Fruit fly (Drosophila melanogaster) whole organism, pupa: ENCODE results near the gene Indy.

Experiments
- CG10348 ChIP-seq: fragments of 200-800 bp; sonication (Bioruptor generic); IDR thresholded peaks from 2 replicates; pipeline ENCODE4 v1.3.6; 2022; ENCODE audit warnings: missing biosample characterization, missing genetic modification characterization
- CG12605 ChIP-seq: fragments of 200-800 bp; sonication (Bioruptor generic); IDR thresholded peaks from 2 replicates; pipeline ENCODE4 v1.3.6; 2022; ENCODE audit warnings: missing biosample characterization, missing genetic modification characterization
- CG13204 ChIP-seq: fragments of 200-800 bp; sonication (Bioruptor generic); optimal IDR thresholded peaks from 2 replicates; lab custom pipeline; 2018; ENCODE audit warnings: missing biosample characterization, mild to moderate bottlenecking, missing genetic modification characterization, moderate library complexity
- CG14655 ChIP-seq: fragments of 200-800 bp; sonication (Bioruptor generic); optimal IDR thresholded peaks from 3 replicates; lab custom pipeline; 2017; ENCODE audit warnings: mild to moderate bottlenecking, missing biosample characterization, missing genetic modification reagents, missing genetic modification characterization
- CG15710 ChIP-seq: fragments of 200-800 bp; sonication (Bioruptor generic); optimal IDR thresholded peaks from 2 replicates; lab custom pipeline; 2018; ENCODE audit warnings: missing biosample characterization, mild to moderate bottlenecking, missing genetic modification characterization, moderate library complexity
- CG17806 ChIP-seq: fragments of 200-800 bp; sonication (Bioruptor generic); optimal IDR thresholded peaks from 2 replicates; lab custom pipeline; 2018; ENCODE audit warnings: missing biosample characterization, mild to moderate bottlenecking, missing genetic modification characterization, moderate library complexity
- CG32121 ChIP-seq: fragments of 200-800 bp; sonication (Bioruptor generic); IDR thresholded peaks from 2 replicates; pipeline ENCODE4 v1.3.6; 2022; ENCODE audit warnings: missing biosample characterization, missing genetic modification characterization
- CG34367 ChIP-seq: fragments of 200-800 bp; sonication (Bioruptor generic); optimal IDR thresholded peaks from 2 replicates; lab custom pipeline; 2018; ENCODE audit warnings: missing biosample characterization, mild to moderate bottlenecking, missing genetic modification characterization
- CG4496 ChIP-seq: fragments of 200-800 bp; sonication (Bioruptor generic); IDR thresholded peaks from 3 replicates; pipeline ENCODE4 v1.3.6; 2022; ENCODE audit warnings: missing biosample characterization, missing genetic modification characterization
- CG8159 ChIP-seq: fragments of 200-800 bp; sonication (Bioruptor generic); optimal IDR thresholded peaks from 3 replicates; lab custom pipeline; 2018; ENCODE audit warnings: missing biosample characterization, mild to moderate bottlenecking, missing genetic modification characterization, moderate library complexity
- CG8301 ChIP-seq: fragments of 200-800 bp; sonication (Bioruptor generic); optimal IDR thresholded peaks from 2 replicates; lab custom pipeline; 2018; ENCODE audit warnings: missing biosample characterization, mild to moderate bottlenecking, missing genetic modification characterization
- CG9948 ChIP-seq: fragments of 200-800 bp; sonication (Bioruptor generic); optimal IDR thresholded peaks from 2 replicates; lab custom pipeline; 2018; ENCODE audit warnings: missing biosample characterization, mild to moderate bottlenecking, missing genetic modification characterization, moderate library complexity
- D1 ChIP-seq: fragments of 200-800 bp; sonication (Bioruptor generic); optimal IDR thresholded peaks from 2 replicates; lab custom pipeline; 2018; ENCODE audit warnings: missing biosample characterization, mild to moderate bottlenecking, missing genetic modification characterization, moderate library complexity
- EcR ChIP-seq: fragments of 200-800 bp; sonication (Bioruptor generic); optimal IDR thresholded peaks from 3 replicates; lab custom pipeline; 2019; ENCODE audit warnings: missing biosample characterization, missing genetic modification characterization, mild to moderate bottlenecking, moderate library complexity, missing genetic modification reagents
- Ets98B ChIP-seq: fragments of 200-800 bp; sonication (Bioruptor generic); IDR thresholded peaks from 2 replicates; pipeline ENCODE4 v1.3.6; 2022; ENCODE audit warnings: missing biosample characterization, missing genetic modification characterization
- Pif1A ChIP-seq: fragments of 200-800 bp; sonication (Bioruptor generic); optimal IDR thresholded peaks from 3 replicates; lab custom pipeline; 2016; ENCODE audit warnings: missing biosample characterization, missing genetic modification characterization
- Pif1B ChIP-seq: fragments of 200-800 bp; sonication (Bioruptor generic); optimal IDR thresholded peaks from 3 replicates; lab custom pipeline; 2016; ENCODE audit warnings: missing biosample characterization, missing genetic modification characterization
- Snoo ChIP-seq: fragments of 200-800 bp; sonication (Bioruptor generic); optimal IDR thresholded peaks from 3 replicates; lab custom pipeline; 2017; ENCODE audit warnings: missing biosample characterization, mild to moderate bottlenecking, missing genetic modification characterization, inconsistent platforms
- fd96Ca ChIP-seq: fragments of 200-800 bp; sonication (Bioruptor generic); IDR thresholded peaks from 3 replicates; pipeline ENCODE4 v1.3.6; 2022; ENCODE audit warnings: missing biosample characterization, missing genetic modification characterization
- gl ChIP-seq: fragments of 200-800 bp; sonication (Bioruptor generic); optimal IDR thresholded peaks from 2 replicates; lab custom pipeline; 2018; ENCODE audit warnings: missing biosample characterization, mild to moderate bottlenecking, missing genetic modification characterization
- rn ChIP-seq: fragments of 200-800 bp; sonication (Bioruptor generic); IDR thresholded peaks from 2 replicates; pipeline ENCODE4 v1.3.6; 2022; ENCODE audit warnings: missing biosample characterization, missing genetic modification characterization

The Indy gene

DNA sequence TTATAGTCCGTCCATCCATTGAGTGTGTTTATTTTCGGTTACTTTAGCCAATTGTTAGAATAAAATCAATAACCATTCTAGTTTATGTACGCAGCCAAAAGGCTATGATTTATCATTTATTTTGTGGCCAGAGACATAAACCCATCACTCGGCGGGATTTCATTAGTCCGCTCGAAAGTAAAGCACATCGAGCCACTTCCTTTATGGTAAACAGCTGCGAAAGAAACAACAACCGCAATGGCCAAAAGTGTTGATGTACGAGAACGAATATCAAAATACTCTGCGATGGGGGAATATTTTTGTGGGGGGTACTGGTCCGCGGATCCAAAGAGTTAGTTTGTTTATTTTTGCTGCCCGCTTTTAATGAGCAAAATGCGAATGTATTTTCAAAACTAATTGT is 35.5 kb upstream of the Indy start:
- no peak for TF ChIP-seq Pif1A (GFP tag; lab: Kevin White, UChicago)
- TF ChIP-seq Pif1B (GFP tag; lab: Kevin White, UChicago), result no peak
- no peak for TF ChIP-seq CG12605 (GFP tag; lab: Robert Waterston, UW)
- TF ChIP-seq CG9948 (tag; lab: Kevin White, UChicago), result no peak
- TF ChIP-seq CG13204 (GFP tag; lab: Kevin White, UChicago), result no peak
- TF ChIP-seq EcR (GFP tag; lab: Kevin White, UChicago), result no peak
- TF ChIP-seq CG17806 (tag; lab: Kevin White, UChicago), result no peak
- TF ChIP-seq CG15710 (tag; lab: Kevin White, UChicago), result no peak
- TF ChIP-seq D1 (tag; lab: Kevin White, UChicago), result no peak
- TF ChIP-seq CG34367 (tag; lab: Kevin White, UChicago), result no peak
- TF ChIP-seq CG32121 (GFP tag; lab: Robert Waterston, UW), result no peak
- no peak for TF ChIP-seq Snoo

DNA sequence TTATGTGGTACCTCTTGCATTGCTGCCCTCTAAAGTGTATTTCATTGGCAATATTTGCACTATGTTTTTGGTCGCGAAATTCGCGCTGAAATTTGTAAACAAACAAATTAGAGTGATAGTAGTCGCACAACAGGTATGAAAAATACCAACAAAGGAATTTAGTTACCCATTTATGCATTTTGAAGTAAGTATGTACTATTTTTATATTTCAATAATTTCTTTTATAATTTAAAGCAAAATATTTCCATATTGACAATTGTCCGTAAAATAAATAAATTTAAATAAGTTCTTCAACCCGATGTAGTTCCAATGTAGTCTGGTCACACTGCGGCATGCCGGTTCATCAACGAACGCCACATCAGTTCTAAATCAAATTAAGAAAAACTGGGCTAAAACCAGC is 26.4 kb upstream of the Indy start, which contains the start of the genes Rad9 and Uggt:
Gene Rad9, minus strand, starts transcription at position 114 of the 400 bp plus-strand sequence.
Gene Uggt, plus strand, starts transcription at position 308 of the 400 bp plus-strand sequence.
- TF ChIP-seq CG10348 (GFP tag; lab: Robert Waterston, UW), result no peak
- TF ChIP-seq CG17806 (tag; lab: Kevin White, UChicago), result no peak
- no peak for TF ChIP-seq EcR (GFP tag; lab: Kevin White, UChicago)

DNA sequence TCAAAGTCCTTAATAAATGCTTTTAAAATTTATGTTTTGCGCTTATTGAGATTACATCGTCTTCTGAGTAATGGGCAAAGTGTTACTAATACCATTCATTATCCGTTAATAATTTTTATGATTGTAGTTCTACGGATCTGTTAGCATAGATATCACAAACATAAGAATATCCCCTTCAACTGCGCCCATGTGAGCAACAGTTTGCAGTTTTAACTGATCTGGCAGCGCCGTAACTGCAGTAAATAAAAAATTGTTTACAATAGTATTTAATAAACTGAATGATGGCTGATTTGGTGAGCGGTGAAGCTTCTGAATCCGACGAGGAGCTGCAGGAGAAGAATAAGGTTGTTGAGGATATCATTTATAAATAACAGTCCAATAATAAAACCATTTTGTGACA is 24.0 kb upstream of the Indy start, which contains the start of gene Blos3:
Gene Blos3, plus strand, starts transcription at position 198 of the 400 bp plus-strand sequence.
- TF ChIP-seq CG4496 (GFP tag; lab: Robert Waterston, UW) (peak; percentile 46; the same call in 2 of the 3 replicates), CG8159 (tag; lab: Kevin White, UChicago) (no peak), CG17806 (tag; lab: Kevin White, UChicago) (peak; percentile 32), CG15710 (tag; lab: Kevin White, UChicago) (peak; percentile 24), Pif1A (GFP tag; lab: Kevin White, UChicago) (no peak), CG9948 (tag; lab: Kevin White, UChicago) (peak; percentile 15), Pif1B (GFP tag; lab: Kevin White, UChicago) (no peak), CG10348 (GFP tag; lab: Robert Waterston, UW) (no peak), CG32121 (GFP tag; lab: Robert Waterston, UW) (peak; percentile 63), fd96Ca (peak; percentile 65; the same call in 2 of the 3 replicates)

DNA sequence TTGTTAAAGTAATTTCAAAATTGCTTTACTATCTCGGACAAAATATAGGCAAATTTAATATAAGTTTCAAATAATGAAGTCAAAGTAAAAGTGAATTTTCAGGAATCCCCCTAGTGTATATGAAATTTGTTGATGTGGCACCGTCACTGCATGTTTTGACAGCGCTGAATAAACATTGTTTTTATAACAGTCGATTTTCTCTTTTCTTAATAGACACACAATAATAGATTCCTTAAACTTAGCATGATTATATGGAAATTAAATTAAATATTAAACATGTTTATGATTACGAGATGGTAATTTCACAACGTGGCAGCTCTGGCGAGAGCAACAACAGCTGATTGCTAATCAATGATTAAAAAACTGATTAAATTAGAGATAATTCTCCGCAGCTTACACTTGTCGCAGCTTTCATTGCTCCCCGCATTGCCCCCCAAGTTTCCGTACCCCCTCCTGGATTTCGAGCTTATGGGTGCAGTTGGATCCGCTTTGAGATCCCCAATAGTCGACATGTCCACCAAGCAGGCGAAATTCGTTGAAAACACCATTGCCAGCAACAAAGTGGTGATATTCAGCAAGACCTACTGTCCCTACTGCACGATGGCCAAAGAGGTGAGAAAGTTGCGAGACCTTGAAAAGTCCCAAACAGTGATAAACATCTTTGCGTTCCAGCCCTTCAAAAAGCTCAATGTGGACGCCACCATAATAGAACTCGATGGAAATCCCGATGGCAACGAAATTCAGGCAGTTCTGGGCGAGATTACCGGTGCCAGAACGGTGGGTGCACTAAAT is 23.2 kb upstream of the Indy start, which contains the start of gene Grx1:
Gene Grx1, plus strand, starts transcription at position 196 of the 792 bp plus-strand sequence.
- no peak for TF ChIP-seq D1 (tag; lab: Kevin White, UChicago)
- TF ChIP-seq rn, result 0 out of 2 replicates have a peak, but pooled peaks have one; percentile 6
- TF ChIP-seq CG8159 (tag; lab: Kevin White, UChicago), result peak; percentile 61
- TF ChIP-seq CG12605 (GFP tag; lab: Robert Waterston, UW), result no peak
- peak; percentile 41 for TF ChIP-seq Snoo
- peak; percentile 40 for TF ChIP-seq CG15710 (tag; lab: Kevin White, UChicago)
- TF ChIP-seq CG9948 (tag; lab: Kevin White, UChicago), result no peak
- peak; percentile 38 for TF ChIP-seq CG17806 (tag; lab: Kevin White, UChicago)
- no peak for TF ChIP-seq Pif1A (GFP tag; lab: Kevin White, UChicago)
- 0 out of 2 replicates have a peak, but pooled peaks have one; percentile 42 for TF ChIP-seq CG32121 (GFP tag; lab: Robert Waterston, UW)
- TF ChIP-seq Pif1B (GFP tag; lab: Kevin White, UChicago), result peak; percentile 30
- peak; percentile 51 for TF ChIP-seq CG8301 (tag; lab: Kevin White, UChicago)
- TF ChIP-seq fd96Ca, result no peak
- no peak for TF ChIP-seq EcR (GFP tag; lab: Kevin White, UChicago)
- TF ChIP-seq CG4496 (GFP tag; lab: Robert Waterston, UW), result peak; percentile 35; the same call in 1 of the 3 replicates
- peak; percentile 22; the same call in 1 of the 2 replicates for TF ChIP-seq Ets98B (GFP tag; lab: Robert Waterston, UW)
- no peak for TF ChIP-seq CG34367 (tag; lab: Kevin White, UChicago)
- no peak for TF ChIP-seq CG14655 (GFP tag; lab: Kevin White, UChicago)
- TF ChIP-seq, all 21 proteins: peak for 10

DNA sequence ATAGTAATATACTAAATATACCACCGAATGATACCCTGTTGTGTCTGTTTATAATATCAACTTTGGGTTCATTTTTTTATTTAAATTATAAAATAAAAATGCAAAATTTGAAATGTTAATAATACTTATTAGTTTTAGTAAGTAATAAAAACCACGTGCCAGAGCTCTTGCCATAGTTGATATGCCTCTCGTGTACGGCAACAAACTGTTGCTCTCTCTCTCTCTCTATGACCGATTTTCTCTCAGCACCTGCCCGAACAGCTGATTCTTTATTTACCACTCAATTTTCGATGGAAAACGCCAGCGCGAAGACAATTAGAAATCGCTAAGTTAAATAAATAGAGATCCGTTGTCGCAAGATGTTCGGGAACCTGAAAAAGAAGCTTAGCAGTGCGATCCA is 21.5 kb upstream of the Indy start, which contains the start of gene Dysb:
Gene Dysb, plus strand, starts transcription at position 251 of the 400 bp plus-strand sequence.
- TF ChIP-seq Pif1A (GFP tag; lab: Kevin White, UChicago) (peak; percentile 76), CG10348 (GFP tag; lab: Robert Waterston, UW) (0 out of 2 replicates have a peak, but pooled peaks have one; percentile 26), Ets98B (GFP tag; lab: Robert Waterston, UW) (peak; percentile 96), gl (tag; lab: Kevin White, UChicago) (no peak), CG8159 (tag; lab: Kevin White, UChicago) (peak; percentile 79), CG9948 (tag; lab: Kevin White, UChicago) (peak; percentile 70), fd96Ca (no peak; the same call in 2 of the 3 replicates), rn (no peak; the same call in 1 of the 2 replicates), CG14655 (GFP tag; lab: Kevin White, UChicago) (no peak), CG34367 (tag; lab: Kevin White, UChicago) (peak; percentile 70), EcR (GFP tag; lab: Kevin White, UChicago) (no peak), CG32121 (GFP tag; lab: Robert Waterston, UW) (peak; percentile 90), CG13204 (GFP tag; lab: Kevin White, UChicago) (no peak), Pif1B (GFP tag; lab: Kevin White, UChicago) (peak; percentile 82), CG4496 (GFP tag; lab: Robert Waterston, UW) (peak; percentile 93), Snoo (peak; percentile 81), CG15710 (tag; lab: Kevin White, UChicago) (peak; percentile 75), CG8301 (tag; lab: Kevin White, UChicago) (peak; percentile 80), D1 (tag; lab: Kevin White, UChicago) (peak; percentile 46), CG12605 (GFP tag; lab: Robert Waterston, UW) (peak; percentile 92), CG17806 (tag; lab: Kevin White, UChicago) (peak; percentile 83)
